Fruit fly (Drosophila melanogaster) whole organism, pupa: ENCODE results near the gene CG43249.

ENCODE experiments used
- CG15710 ChIP-seq: fragments of 200-800 bp; sonication (Bioruptor generic); optimal IDR thresholded peaks from 2 replicates; lab custom pipeline; 2018; ENCODE audit warnings: missing biosample characterization, mild to moderate bottlenecking, missing genetic modification characterization, moderate library complexity
- CG32121 ChIP-seq: fragments of 200-800 bp; sonication (Bioruptor generic); IDR thresholded peaks from 2 replicates; pipeline ENCODE4 v1.3.6; 2022; ENCODE audit warnings: missing biosample characterization, missing genetic modification characterization
- Pif1B ChIP-seq: fragments of 200-800 bp; sonication (Bioruptor generic); optimal IDR thresholded peaks from 3 replicates; lab custom pipeline; 2016; ENCODE audit warnings: missing biosample characterization, missing genetic modification characterization
- Snoo ChIP-seq: fragments of 200-800 bp; sonication (Bioruptor generic); optimal IDR thresholded peaks from 3 replicates; lab custom pipeline; 2017; ENCODE audit warnings: missing biosample characterization, mild to moderate bottlenecking, missing genetic modification characterization, inconsistent platforms

- TF ChIP-seq CG15710 (tag; lab: Kevin White, UChicago) (no peak), Snoo (tag; lab: Kevin White, UChicago) (no peak), Pif1B (GFP tag; lab: Kevin White, UChicago) (no peak), CG32121 (GFP tag; lab: Robert Waterston, UW) (no peak)
Measured at dm6 chr3L:16262440-16262839, 41.6 kb upstream of the CG43249 start, which contains the start of gene CG13071.
